Worm (Caenorhabditis elegans) whole organism, young adult: ENCODE measurements around the gene grp-1.

Source experiments
- B0019.2 ChIP-seq: fragments of 200-800 bp; sonication (Bioruptor generic); conservative IDR thresholded peaks from 2 replicates; pipeline ENCODE4 v1.3.6; 2022; ENCODE audit warnings: missing genetic modification reagents, missing genetic modification characterization, missing compliant biosample characterization
- B0261.1 ChIP-seq: sonication (generic microtip); optimal IDR thresholded peaks from 2 replicates; lab custom pipeline; 2016; ENCODE audit warnings: mild to moderate bottlenecking, missing genetic modification characterization, moderate library complexity, missing compliant biosample characterization
- F10E7.11 ChIP-seq: sonication (generic microtip); optimal IDR thresholded peaks from 2 replicates; lab custom pipeline; 2017; ENCODE audit warnings: mild to moderate bottlenecking, missing genetic modification characterization, moderate library complexity, missing compliant biosample characterization
- F22D6.2 ChIP-seq: sonication (generic microtip); optimal IDR thresholded peaks from 2 replicates; lab custom pipeline; 2016; ENCODE audit warnings: mild to moderate bottlenecking, missing genetic modification characterization, missing compliant biosample characterization
- F49E8.2 ChIP-seq: sonication (generic microtip); optimal IDR thresholded peaks from 3 replicates; lab custom pipeline; 2017; ENCODE audit warnings: missing genetic modification characterization, mild to moderate bottlenecking, missing compliant biosample characterization, antibody characterized with exemption, moderate library complexity; ENCODE audit not compliant: insufficient read depth
- F52B5.7 ChIP-seq: sonication (generic microtip); optimal IDR thresholded peaks from 2 replicates; lab custom pipeline; 2016; ENCODE audit warnings: mild to moderate bottlenecking, missing genetic modification characterization, missing compliant biosample characterization
- F55B11.4 ChIP-seq: sonication (generic microtip); optimal IDR thresholded peaks from 2 replicates; lab custom pipeline; 2016; ENCODE audit warnings: missing compliant biosample characterization, missing genetic modification characterization, borderline replicate concordance; ENCODE audit not compliant: insufficient read depth
- Y67H2A.10 ChIP-seq: fragments of 200-800 bp; sonication (Bioruptor generic); conservative IDR thresholded peaks from 2 replicates; pipeline ENCODE4 v1.3.6; 2022; ENCODE audit warnings: missing genetic modification reagents, missing genetic modification characterization, missing compliant biosample characterization
- Y79H2A.3 ChIP-seq: fragments of 200-800 bp; sonication (Bioruptor generic); conservative IDR thresholded peaks from 2 replicates; pipeline ENCODE4 v1.3.6; 2022; ENCODE audit warnings: missing genetic modification reagents, missing genetic modification characterization, missing compliant biosample characterization
- aptf-2 ChIP-seq: fragments of 200-800 bp; sonication (Bioruptor generic); conservative IDR thresholded peaks from 2 replicates; pipeline ENCODE4 v1.3.6; 2022; ENCODE audit warnings: missing genetic modification reagents, missing genetic modification characterization, missing compliant biosample characterization
- atf-7 ChIP-seq: sonication (generic microtip); optimal IDR thresholded peaks from 2 replicates; lab custom pipeline; 2017; ENCODE audit warnings: mild to moderate bottlenecking, missing genetic modification characterization, missing compliant biosample characterization
- athp-1 ChIP-seq: sonication (generic microtip); optimal IDR thresholded peaks from 2 replicates; lab custom pipeline; 2017; ENCODE audit warnings: mild to moderate bottlenecking, missing genetic modification characterization, missing compliant biosample characterization
- attf-5 ChIP-seq: fragments of 200-800 bp; sonication (Bioruptor generic); optimal IDR thresholded peaks from 2 replicates; lab custom pipeline; 2018; ENCODE audit warnings: mild to moderate bottlenecking, missing genetic modification characterization, missing compliant biosample characterization
- bed-1 ChIP-seq: fragments of 200-800 bp; sonication (Bioruptor generic); IDR thresholded peaks from 2 replicates; pipeline ENCODE4 v1.3.6; 2022; ENCODE audit warnings: missing genetic modification reagents, missing genetic modification characterization, missing compliant biosample characterization
- bed-2 ChIP-seq: fragments of 200-800 bp; sonication (Bioruptor generic); IDR thresholded peaks from 2 replicates; pipeline ENCODE4 v1.3.6; 2022; ENCODE audit warnings: missing genetic modification reagents, missing genetic modification characterization, missing compliant biosample characterization
- ccch-3 ChIP-seq: fragments of 200-800 bp; sonication (Bioruptor generic); optimal IDR thresholded peaks from 2 replicates; lab custom pipeline; 2018; ENCODE audit warnings: mild to moderate bottlenecking, missing genetic modification characterization, missing compliant biosample characterization
- cebp-1 ChIP-seq, 2 experiments: fragments of 200-800 bp in 1 of 2; sonication (Bioruptor generic) in 1 of 2; sonication (generic microtip) in 1 of 2; IDR thresholded peaks in 1 of 2; optimal IDR thresholded peaks in 1 of 2; 2 replicates each; pipeline versions ENCODE4 v1.3.6 to Lab custom; 2017 to 2022; ENCODE audit warnings: missing compliant biosample characterization in 2 of 2, missing genetic modification characterization in 2 of 2, mild to moderate bottlenecking in 1 of 2, missing genetic modification reagents in 1 of 2, moderate library complexity in 1 of 2
- ceh-100 ChIP-seq: fragments of 200-800 bp; sonication (Bioruptor generic); IDR thresholded peaks from 2 replicates; pipeline ENCODE4 v1.3.6; 2022; ENCODE audit warnings: missing genetic modification reagents, missing genetic modification characterization, missing compliant biosample characterization
- ceh-27 ChIP-seq: fragments of 200-800 bp; sonication (Bioruptor generic); optimal IDR thresholded peaks from 2 replicates; lab custom pipeline; 2018; ENCODE audit warnings: mild to moderate bottlenecking, missing genetic modification characterization, moderate library complexity, missing compliant biosample characterization
- ceh-79 ChIP-seq: sonication (generic microtip); optimal IDR thresholded peaks from 2 replicates; lab custom pipeline; 2017; ENCODE audit warnings: mild to moderate bottlenecking, missing genetic modification characterization, missing compliant biosample characterization
- dpl-1 ChIP-seq: fragments of 150-350 bp; optimal IDR thresholded peaks from 2 replicates; lab custom pipeline; 2014; ENCODE audit warnings: missing biosample characterization, missing genetic modification reagents, missing genetic modification characterization
- egl-18 ChIP-seq: fragments of 200-800 bp; sonication (Bioruptor generic); IDR thresholded peaks from 2 replicates; pipeline ENCODE4 v1.3.6; 2022; ENCODE audit warnings: missing genetic modification reagents, missing genetic modification characterization, missing compliant biosample characterization
- ekl-4 ChIP-seq: fragments of 200-800 bp; sonication (Bioruptor generic); IDR thresholded peaks from 2 replicates; pipeline ENCODE4 v1.3.6; 2022; ENCODE audit warnings: missing genetic modification reagents, missing genetic modification characterization, missing compliant biosample characterization
- fkh-3 ChIP-seq: sonication (generic microtip); optimal IDR thresholded peaks from 2 replicates; lab custom pipeline; 2016; ENCODE audit warnings: mild to moderate bottlenecking, missing genetic modification characterization, missing compliant biosample characterization
- hlh-12 ChIP-seq: sonication (generic microtip); optimal IDR thresholded peaks from 2 replicates; lab custom pipeline; 2016; ENCODE audit warnings: missing genetic modification characterization, missing compliant biosample characterization
- lag-1 ChIP-seq: fragments of 200-800 bp; sonication (Bioruptor generic); IDR thresholded peaks from 2 replicates; pipeline ENCODE4 v1.3.6; 2022; ENCODE audit warnings: missing genetic modification reagents, missing genetic modification characterization, missing compliant biosample characterization
- let-526 ChIP-seq: fragments of 200-800 bp; sonication (Bioruptor generic); IDR thresholded peaks from 2 replicates; pipeline ENCODE4 v1.3.6; 2022; ENCODE audit warnings: missing genetic modification reagents, missing genetic modification characterization, missing compliant biosample characterization
- lin-26 ChIP-seq: fragments of 200-800 bp; sonication (Bioruptor generic); IDR thresholded peaks from 2 replicates; pipeline ENCODE4 v1.3.6; 2022; ENCODE audit warnings: missing genetic modification reagents, missing genetic modification characterization, missing compliant biosample characterization
- lin-40 ChIP-seq: sonication (generic microtip); optimal IDR thresholded peaks from 2 replicates; lab custom pipeline; 2016; ENCODE audit warnings: missing genetic modification characterization, mild to moderate bottlenecking, missing compliant biosample characterization, missing genotype, missing genetic modification reagents
- lin-54 ChIP-seq: fragments of 200-800 bp; sonication (Bioruptor generic); optimal IDR thresholded peaks from 2 replicates; lab custom pipeline; 2018; ENCODE audit warnings: mild to moderate bottlenecking, missing genetic modification characterization, missing compliant biosample characterization
- madf-10 ChIP-seq: sonication (generic microtip); optimal IDR thresholded peaks from 2 replicates; lab custom pipeline; 2016; ENCODE audit warnings: mild to moderate bottlenecking, missing genetic modification characterization, missing compliant biosample characterization
- madf-8 ChIP-seq: fragments of 200-800 bp; sonication (Bioruptor generic); conservative IDR thresholded peaks from 2 replicates; pipeline ENCODE4 v1.3.6; 2022; ENCODE audit warnings: missing genetic modification reagents, missing genetic modification characterization, missing compliant biosample characterization
- mcd-1 ChIP-seq: fragments of 200-800 bp; sonication (Bioruptor generic); IDR thresholded peaks from 2 replicates; pipeline ENCODE4 v1.3.6; 2022; ENCODE audit warnings: missing genetic modification reagents, missing genetic modification characterization, missing compliant biosample characterization
- nhr-179 ChIP-seq: sonication (generic microtip); optimal IDR thresholded peaks from 2 replicates; lab custom pipeline; 2016; ENCODE audit warnings: mild to moderate bottlenecking, missing genetic modification characterization, missing compliant biosample characterization
- nhr-90 ChIP-seq: sonication (generic microtip); optimal IDR thresholded peaks from 2 replicates; lab custom pipeline; 2016; ENCODE audit warnings: missing genotype, mild to moderate bottlenecking, missing genetic modification characterization, missing compliant biosample characterization
- pbrm-1 ChIP-seq: fragments of 200-800 bp; sonication (Bioruptor generic); IDR thresholded peaks from 2 replicates; pipeline ENCODE4 v1.3.6; 2022; ENCODE audit warnings: missing genetic modification reagents, missing genetic modification characterization, missing compliant biosample characterization
- rcor-1 ChIP-seq: fragments of 200-800 bp; sonication (Bioruptor generic); IDR thresholded peaks from 2 replicates; pipeline ENCODE4 v1.3.6; 2022; ENCODE audit warnings: missing genetic modification reagents, missing genetic modification characterization, missing compliant biosample characterization
- rec-8 ChIP-seq, 2 experiments: sonication (generic microtip); optimal IDR thresholded peaks; 2 replicates each; lab custom pipeline; 2016; ENCODE audit warnings: mild to moderate bottlenecking in 2 of 2, missing genetic modification characterization in 2 of 2, missing genetic modification reagents in 2 of 2, missing genotype in 2 of 2, missing biosample characterization in 1 of 2, missing compliant biosample characterization in 1 of 2, moderate library complexity in 1 of 2
- repo-1 ChIP-seq: sonication (generic microtip); optimal IDR thresholded peaks from 2 replicates; lab custom pipeline; 2017; ENCODE audit warnings: mild to moderate bottlenecking, missing genetic modification characterization, missing compliant biosample characterization
- rpc-1 ChIP-seq, 2 experiments: fragments of 150-350 bp in 1 of 2; sonication (generic microtip) in 1 of 2; optimal IDR thresholded peaks; 2 replicates each; lab custom pipeline; 2014 to 2018; ENCODE audit warnings: missing biosample characterization in 1 of 2, missing genetic modification characterization in 1 of 2, missing genetic modification reagents in 1 of 2, missing genotype in 1 of 2
- sdz-38 ChIP-seq: sonication (generic microtip); optimal IDR thresholded peaks from 2 replicates; lab custom pipeline; 2016; ENCODE audit warnings: missing genotype, missing genetic modification characterization, missing compliant biosample characterization
- snpc-1.1 ChIP-seq: sonication (generic microtip); optimal IDR thresholded peaks from 2 replicates; lab custom pipeline; 2017; ENCODE audit warnings: missing genetic modification characterization, mild to moderate bottlenecking, missing compliant biosample characterization, antibody characterized with exemption, moderate library complexity, missing genotype, missing genetic modification reagents; ENCODE audit not compliant: insufficient read depth
- sptf-2 ChIP-seq: fragments of 200-800 bp; sonication (Bioruptor generic); optimal IDR thresholded peaks from 2 replicates; lab custom pipeline; 2018; ENCODE audit warnings: mild to moderate bottlenecking, missing genetic modification characterization, missing compliant biosample characterization
- tbp1 ChIP-seq: fragments of 200-800 bp; sonication (Bioruptor generic); optimal IDR thresholded peaks from 2 replicates; lab custom pipeline; 2018; ENCODE audit warnings: mild to moderate bottlenecking, missing genetic modification characterization, missing compliant biosample characterization
- tbx-9 ChIP-seq: sonication (generic microtip); optimal IDR thresholded peaks from 2 replicates; lab custom pipeline; 2016; ENCODE audit warnings: borderline replicate concordance, missing genetic modification characterization, inconsistent platforms, missing compliant biosample characterization
- zfh-2 ChIP-seq: fragments of 200-800 bp; sonication (Bioruptor generic); conservative IDR thresholded peaks from 2 replicates; pipeline ENCODE4 v1.3.6; 2022; ENCODE audit warnings: missing genetic modification reagents, missing genetic modification characterization, missing compliant biosample characterization
- ztf-28 ChIP-seq: fragments of 200-800 bp; sonication (Bioruptor generic); IDR thresholded peaks from 2 replicates; pipeline ENCODE4 v1.3.6; 2022; ENCODE audit warnings: missing genetic modification reagents, missing genetic modification characterization, missing compliant biosample characterization

grp-1 gene

ce11 chrIII:8106476-8106875, 21.0 kb downstream of the grp-1 start (continued):
- TF ChIP-seq Y79H2A.3 (GFP tag; lab: Robert Waterston, UW) (no peak), egl-18 (no peak), lag-1 (GFP tag; lab: Robert Waterston, UW) (no peak), ccch-3 (no peak), fkh-3 (tag; lab: Kevin White, UChicago) (no peak), bed-2 (GFP tag; lab: Robert Waterston, UW) (no peak), sdz-38 (no peak), Y67H2A.10 (GFP tag; lab: Robert Waterston, UW) (no peak), athp-1 (tag; lab: Kevin White, UChicago) (no peak), let-526 (GFP tag; lab: Robert Waterston, UW) (peak; percentile 75), rcor-1 (GFP tag; lab: Robert Waterston, UW) (no peak), bed-1 (GFP tag; lab: Robert Waterston, UW) (0 out of 2 replicates have a peak, but pooled peaks have one; percentile 22), pbrm-1 (GFP tag; lab: Robert Waterston, UW) (0 out of 2 replicates have a peak, but pooled peaks have one; percentile 38), aptf-2 (GFP tag; lab: Robert Waterston, UW) (0 out of 2 replicates have a peak, but pooled peaks have one; percentile 33), repo-1 (tag; lab: Kevin White, UChicago) (no peak), ceh-100 (GFP tag; lab: Robert Waterston, UW) (no peak; the same call in 1 of the 2 replicates), F55B11.4 (tag; lab: Kevin White, UChicago) (no peak), tbx-9 (tag; lab: Kevin White, UChicago) (no peak), mcd-1 (GFP tag; lab: Robert Waterston, UW) (peak; percentile 39; the same call in 1 of the 2 replicates), lin-40 (tag; lab: Kevin White, UChicago) (peak; percentile 34), zfh-2 (no peak), madf-10 (tag; lab: Kevin White, UChicago) (peak; percentile 21), madf-8 (no peak), atf-7 (tag; lab: Kevin White, UChicago) (no peak), B0019.2 (no peak), rpc-1 (optimal IDR thresholded peaks at IDR 0.05; lab: Kevin White, UChicago) (peak; percentile 71), rpc-1 (tag; optimal IDR thresholded peaks at IDR 0.05; lab: Kevin White, UChicago) (peak; percentile 82), F49E8.2 (no peak), cebp-1 (GFP tag; IDR thresholded peaks at IDR 0.05; lab: Robert Waterston, UW) (no peak), cebp-1 (tag; optimal IDR thresholded peaks at IDR 0.05; lab: Kevin White, UChicago) (peak; percentile 53), hlh-12 (tag; lab: Kevin White, UChicago) (no peak), B0261.1 (peak; percentile 81), ceh-27 (peak; percentile 59), ceh-79 (tag; lab: Kevin White, UChicago) (no peak), F22D6.2 (tag; lab: Kevin White, UChicago) (no peak), ztf-28 (GFP tag; lab: Robert Waterston, UW) (peak; percentile 74; the same call in 1 of the 2 replicates), F52B5.7 (tag; lab: Kevin White, UChicago) (peak; percentile 2), F10E7.11 (tag; lab: Kevin White, UChicago) (no peak), dpl-1 (GFP tag; lab: Kevin White, UChicago) (no peak), attf-5 (GFP tag; lab: Kevin White, UChicago) (peak; percentile 14), snpc-1.1 (no peak), nhr-179 (no peak), nhr-90 (tag; lab: Kevin White, UChicago) (peak; percentile 67), lin-54 (GFP tag; lab: Kevin White, UChicago) (peak; percentile 31), tbp1 (GFP tag; lab: Kevin White, UChicago) (peak; percentile 95), rec-8 (tag; optimal IDR thresholded peaks at IDR 0.05; lab: Kevin White, UChicago) (no peak), lin-26 (GFP tag; lab: Robert Waterston, UW) (peak; percentile 80), ekl-4 (GFP tag; lab: Robert Waterston, UW) (no peak), sptf-2 (GFP tag; lab: Kevin White, UChicago) (no peak)
